Worm (Caenorhabditis elegans): Measurements from ENCODE around the gene abce-1.

abce-1 gene

DNA sequence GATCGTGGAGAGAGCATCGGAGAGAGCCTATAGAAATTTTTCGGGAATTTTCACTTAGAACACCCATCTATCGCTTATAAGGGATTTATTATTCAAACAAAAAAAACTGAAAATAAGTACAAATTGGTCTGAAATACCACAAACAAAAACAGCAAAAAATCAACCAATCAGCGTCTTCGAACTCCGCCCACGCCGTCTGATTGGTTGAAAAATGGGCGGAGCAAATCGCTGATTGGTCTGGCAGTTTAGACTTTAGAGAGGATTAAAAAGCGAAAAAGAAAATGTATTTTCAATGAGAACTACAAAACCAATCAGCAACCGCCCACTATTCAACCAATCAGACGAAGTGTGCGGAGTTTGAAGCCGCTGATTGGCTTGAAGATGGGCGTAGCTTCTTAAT lies 47.5 kb downstream of the abce-1 start:
- TF ChIP-seq hlh-8 (tag; optimal IDR thresholded peaks at IDR 0.05) (no peak), nfya-1 (tag; optimal IDR thresholded peaks at IDR 0.05) (peak; percentile 95)

DNA sequence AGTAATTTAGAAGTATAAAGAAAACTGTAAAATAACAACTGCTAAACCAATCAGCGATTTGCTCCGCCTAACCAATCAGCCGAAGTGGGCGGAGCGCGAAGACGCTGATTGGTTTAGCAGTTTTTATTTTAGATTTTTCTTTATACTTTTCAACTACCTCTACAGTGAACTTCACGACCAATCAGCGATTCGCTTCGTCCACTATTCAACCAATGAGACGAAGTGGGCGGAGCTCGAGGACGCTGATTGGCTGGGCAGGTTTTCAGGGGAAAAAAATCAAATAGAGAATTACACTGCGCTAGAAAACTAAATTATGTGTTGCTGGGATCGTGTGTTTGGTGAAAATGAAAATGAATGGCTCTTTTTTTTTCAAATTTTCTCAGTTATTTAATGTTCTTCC lies 48.3 kb downstream of the abce-1 start:
- TF ChIP-seq nfya-1 (tag; optimal IDR thresholded peaks at IDR 0.05), result peak; percentile 94
- TF ChIP-seq eyg-1 (tag; optimal IDR thresholded peaks at IDR 0.05), result no peak
- no peak for TF ChIP-seq pqm-1 (tag; optimal IDR thresholded peaks at IDR 0.05)

DNA sequence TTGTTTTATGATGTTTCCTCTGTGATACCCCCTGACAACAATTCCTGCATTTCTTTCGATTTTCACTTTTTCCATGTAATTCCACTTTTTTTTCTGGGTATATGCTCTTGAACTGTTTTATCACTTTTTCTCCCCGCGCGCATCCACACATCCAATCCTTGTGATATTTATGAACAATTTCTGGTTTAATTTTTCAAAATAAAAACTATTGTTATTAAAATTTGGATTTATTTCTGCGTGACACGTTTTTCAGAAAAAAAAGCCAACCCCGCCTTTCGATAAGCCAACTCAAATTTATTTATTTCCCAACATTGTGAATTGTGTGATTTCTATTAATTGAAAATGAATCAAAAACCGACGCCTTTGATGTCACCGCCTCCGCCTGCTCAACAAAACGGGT lies 51.1 kb downstream of the abce-1 start, which contains the start of gene Y39E4B.11:
TSS of gene Y39E4B.11 (plus strand) at position 301 of the 400 bp plus-strand sequence.
- no peak for TF ChIP-seq ceh-48 (tag; optimal IDR thresholded peaks at IDR 0.05)
- TF ChIP-seq K02D7.2 (tag; optimal IDR thresholded peaks at IDR 0.05), result peak; percentile 17

DNA sequence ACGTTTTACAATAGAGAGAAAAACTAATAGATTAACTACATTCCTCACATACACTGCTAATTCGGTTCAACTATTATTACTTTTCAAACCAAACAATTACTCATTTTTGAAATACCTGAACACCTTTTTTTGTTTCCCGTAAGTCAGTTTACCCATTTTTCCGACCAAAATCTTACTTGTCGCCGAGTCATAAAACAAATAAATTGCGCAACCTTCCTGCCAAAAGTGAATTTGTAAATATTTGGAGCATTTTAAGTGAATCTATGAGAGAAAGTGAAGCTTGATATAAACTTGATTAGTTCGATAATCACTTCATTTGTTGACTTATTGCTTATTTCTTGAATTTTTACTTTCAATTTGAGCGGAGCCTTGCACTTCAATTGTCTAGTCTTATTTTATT lies 55.4 kb downstream of the abce-1 start:
- TF ChIP-seq ceh-22 (tag; optimal IDR thresholded peaks at IDR 0.05) (no peak), pha-2 (tag; optimal IDR thresholded peaks at IDR 0.05) (no peak), gmeb-2 (tag; optimal IDR thresholded peaks at IDR 0.05) (no peak), odd-2 (tag; optimal IDR thresholded peaks at IDR 0.05) (no peak), tbx-7 (tag; optimal IDR thresholded peaks at IDR 0.05) (no peak), nhr-232 (tag; optimal IDR thresholded peaks at IDR 0.05) (no peak), elt-2 (tag; optimal IDR thresholded peaks at IDR 0.05) (no peak), unc-42 (tag; optimal IDR thresholded peaks at IDR 0.05) (no peak), tbx-2 (tag; optimal IDR thresholded peaks at IDR 0.05) (no peak), ceh-31 (tag; optimal IDR thresholded peaks at IDR 0.05) (no peak), unc-86 (tag; optimal IDR thresholded peaks at IDR 0.05) (no peak), fkh-6 (tag; optimal IDR thresholded peaks at IDR 0.05) (no peak), mec-3 (tag; optimal IDR thresholded peaks at IDR 0.05; ENCODE audit: borderline replicate concordance) (no peak), nfya-1 (tag; optimal IDR thresholded peaks at IDR 0.05) (no peak), ceh-6 (GFP tag; optimal IDR thresholded peaks at IDR 0.05) (no peak), zip-5 (tag; optimal IDR thresholded peaks at IDR 0.05) (no peak), Y22D7AL.16 (tag; optimal IDR thresholded peaks at IDR 0.05) (no peak)
